Worm (Caenorhabditis elegans) whole organism, mixed stage, embryonic: ENCODE measurements around the gene ZK287.4.

ENCODE experiments used
- M03D4.4 ChIP-seq: sonication (generic microtip); optimal IDR thresholded peaks from 2 replicates; lab custom pipeline; 2017; ENCODE audit warnings: mild to moderate bottlenecking, missing genetic modification characterization, missing compliant biosample characterization
- bed-3 ChIP-seq: fragments of 200-800 bp; sonication (Bioruptor generic); optimal IDR thresholded peaks from 3 replicates; lab custom pipeline; 2018; ENCODE audit warnings: mild to moderate bottlenecking, missing genetic modification characterization, moderate library complexity, missing compliant biosample characterization
- ceh-39 ChIP-seq: fragments of 150-350 bp; optimal IDR thresholded peaks from 2 replicates; lab custom pipeline; 2014; ENCODE audit warnings: missing biosample characterization, missing genetic modification characterization
- ceh-43 ChIP-seq: fragments of 200-800 bp; sonication (Bioruptor generic); optimal IDR thresholded peaks from 2 replicates; lab custom pipeline; 2018; ENCODE audit warnings: mild to moderate bottlenecking, missing genetic modification characterization, moderate library complexity, missing compliant biosample characterization
- ceh-83 ChIP-seq: fragments of 200-800 bp; sonication (Bioruptor generic); optimal IDR thresholded peaks from 2 replicates; lab custom pipeline; 2018; ENCODE audit warnings: mild to moderate bottlenecking, missing genetic modification characterization, missing compliant biosample characterization
- ces-1 ChIP-seq: fragments of 150-350 bp; optimal IDR thresholded peaks from 2 replicates; lab custom pipeline; 2014; ENCODE audit warnings: missing biosample characterization, missing genetic modification reagents, missing genetic modification characterization
- drap-1 ChIP-seq: fragments of 200-800 bp; sonication (Bioruptor generic); optimal IDR thresholded peaks from 3 replicates; lab custom pipeline; 2018; ENCODE audit warnings: mild to moderate bottlenecking, missing genetic modification characterization, missing compliant biosample characterization
- elt-1 ChIP-seq: sonication (generic microtip); optimal IDR thresholded peaks from 2 replicates; lab custom pipeline; 2017; ENCODE audit warnings: missing genetic modification characterization, mild to moderate bottlenecking, missing compliant biosample characterization, antibody characterized with exemption, moderate library complexity, borderline replicate concordance; ENCODE audit not compliant: insufficient read depth
- elt-3 ChIP-seq: fragments of 150-350 bp; optimal IDR thresholded peaks from 2 replicates; lab custom pipeline; 2014; ENCODE audit warnings: missing biosample characterization, missing genetic modification characterization
- flh-1 ChIP-seq: fragments of 200-800 bp; sonication (Bioruptor generic); optimal IDR thresholded peaks from 2 replicates; lab custom pipeline; 2018; ENCODE audit warnings: mild to moderate bottlenecking, missing genetic modification characterization, moderate library complexity, missing compliant biosample characterization
- ham-2 ChIP-seq: fragments of 200-800 bp; sonication (Bioruptor generic); optimal IDR thresholded peaks from 2 replicates; lab custom pipeline; 2018; ENCODE audit warnings: mild to moderate bottlenecking, missing genetic modification characterization, missing compliant biosample characterization
- hlh-1 ChIP-seq: fragments of 150-350 bp; optimal IDR thresholded peaks from 2 replicates; lab custom pipeline; 2014; ENCODE audit warnings: missing biosample characterization, missing genetic modification reagents, missing genetic modification characterization
- lsy-2 ChIP-seq: fragments of 150-350 bp; optimal IDR thresholded peaks from 2 replicates; lab custom pipeline; 2014; ENCODE audit warnings: missing biosample characterization, missing genetic modification characterization
- mab-5 ChIP-seq: fragments of 150-350 bp; optimal IDR thresholded peaks from 2 replicates; lab custom pipeline; 2014; ENCODE audit warnings: missing biosample characterization, missing genetic modification characterization
- mep-1 ChIP-seq: fragments of 150-350 bp; optimal IDR thresholded peaks from 2 replicates; lab custom pipeline; 2017; ENCODE audit warnings: missing biosample characterization, missing genetic modification reagents, missing genetic modification characterization, inconsistent platforms
- nhr-12 ChIP-seq: fragments of 150-350 bp; optimal IDR thresholded peaks from 2 replicates; lab custom pipeline; 2014; ENCODE audit warnings: missing biosample characterization, missing genetic modification characterization
- nhr-2 ChIP-seq: fragments of 150-350 bp; optimal IDR thresholded peaks from 2 replicates; lab custom pipeline; 2014; ENCODE audit warnings: missing biosample characterization, missing genetic modification characterization
- nhr-28 ChIP-seq: fragments of 150-350 bp; optimal IDR thresholded peaks from 2 replicates; lab custom pipeline; 2014; ENCODE audit warnings: missing biosample characterization, missing genetic modification characterization
- nhr-76 ChIP-seq: sonication (generic microtip); optimal IDR thresholded peaks from 2 replicates; lab custom pipeline; 2017; ENCODE audit warnings: missing biosample characterization, missing genetic modification characterization
- pha-4 ChIP-seq: fragments of 150-350 bp; optimal IDR thresholded peaks from 2 replicates; lab custom pipeline; 2018; ENCODE audit warnings: missing biosample characterization, missing genetic modification reagents, missing genetic modification characterization
- sem-2 ChIP-seq: fragments of 200-800 bp; sonication (Bioruptor generic); optimal IDR thresholded peaks from 2 replicates; lab custom pipeline; 2018; ENCODE audit warnings: mild to moderate bottlenecking, missing genetic modification characterization, missing compliant biosample characterization
- snpc-4 ChIP-seq: fragments of 150-350 bp; optimal IDR thresholded peaks from 2 replicates; lab custom pipeline; 2014; ENCODE audit warnings: missing biosample characterization, missing genetic modification characterization
- unc-39 ChIP-seq: fragments of 150-350 bp; optimal IDR thresholded peaks from 2 replicates; lab custom pipeline; 2014; ENCODE audit warnings: missing biosample characterization, missing genetic modification characterization
- unc-62 ChIP-seq: fragments of 150-350 bp; optimal IDR thresholded peaks from 2 replicates; lab custom pipeline; 2014; ENCODE audit warnings: missing biosample characterization, missing genetic modification reagents, missing genetic modification characterization
- zip-8 ChIP-seq: fragments of 150-350 bp; optimal IDR thresholded peaks from 2 replicates; lab custom pipeline; 2014; ENCODE audit warnings: missing biosample characterization, missing genetic modification characterization
- ztf-11 ChIP-seq: fragments of 150-350 bp; optimal IDR thresholded peaks from 2 replicates; lab custom pipeline; 2014; ENCODE audit warnings: missing biosample characterization, missing genetic modification characterization

Gene ZK287.4

DNA sequence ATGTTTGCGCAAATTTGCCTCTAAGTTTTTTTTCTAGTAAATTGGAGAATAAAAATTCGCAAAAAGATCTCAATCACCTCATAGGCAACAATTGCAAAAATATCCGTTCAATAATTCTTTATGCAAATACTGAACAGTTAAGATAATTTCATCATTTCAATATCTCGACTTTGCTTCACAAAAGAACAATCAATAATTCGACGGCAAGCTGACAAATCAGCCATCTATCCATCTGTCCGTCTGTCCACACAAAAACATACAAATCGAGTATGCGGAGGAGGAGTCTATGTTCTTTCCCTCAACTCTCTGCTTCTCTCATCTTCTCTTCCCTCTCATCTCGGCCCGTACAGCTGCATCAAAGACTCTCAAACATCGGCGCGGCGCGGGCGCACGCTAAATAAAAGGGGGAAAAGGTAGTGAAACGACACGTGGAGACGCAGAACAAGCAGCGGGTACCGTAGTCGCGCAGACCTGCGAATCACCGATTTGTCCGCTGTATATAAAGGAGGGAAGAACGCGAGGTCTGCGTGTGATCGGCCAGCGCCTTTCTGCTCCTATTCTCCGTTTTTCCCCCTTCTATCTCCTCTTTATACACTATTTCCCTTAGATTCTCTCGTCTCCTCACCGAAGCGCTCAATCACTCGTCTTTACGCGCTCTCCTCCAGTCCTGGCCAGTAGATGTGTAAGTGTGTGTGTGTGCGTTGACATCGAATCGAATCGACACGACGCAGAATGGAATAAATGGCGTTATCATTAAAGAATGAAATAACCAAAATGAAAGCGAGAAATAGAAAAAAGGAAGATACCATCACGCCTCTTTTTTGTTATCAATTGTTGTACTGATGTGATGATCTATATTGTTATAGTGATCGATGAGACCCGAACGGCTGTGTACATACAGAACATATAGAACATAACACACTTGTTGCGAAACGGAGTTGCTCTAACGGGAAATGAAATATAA is 45.6 kb upstream of the ZK287.4 start (continued):
- TF ChIP-seq elt-3 (tag; lab: Kevin White, UChicago) = no peak
- TF ChIP-seq ham-2 (GFP tag; lab: Kevin White, UChicago) = peak; percentile 97
- peak; percentile 79 for TF ChIP-seq pha-4

ce11 chrV:9729462-9730162 is 44.2 kb upstream of the ZK287.4 start, which contains the start of the genes aagr-3 and drap-1:
TSS of gene aagr-3 (minus strand) at chrV:9729512.
TSS of gene drap-1 (plus strand) at chrV:9730106.
- TF ChIP-seq mep-1 (peak; percentile 76), zip-8 (tag; lab: Kevin White, UChicago) (no peak), nhr-28 (tag; lab: Kevin White, UChicago) (no peak), pha-4 (peak; percentile 73), lsy-2 (tag; lab: Kevin White, UChicago) (peak; percentile 45), ceh-39 (tag; lab: Kevin White, UChicago) (peak; percentile 91), sem-2 (GFP tag; lab: Kevin White, UChicago) (no peak), hlh-1 (tag; lab: Kevin White, UChicago) (peak; percentile 16), ces-1 (peak; percentile 58)
- TF ChIP-seq, all 35 proteins: peak for 6

DNA sequence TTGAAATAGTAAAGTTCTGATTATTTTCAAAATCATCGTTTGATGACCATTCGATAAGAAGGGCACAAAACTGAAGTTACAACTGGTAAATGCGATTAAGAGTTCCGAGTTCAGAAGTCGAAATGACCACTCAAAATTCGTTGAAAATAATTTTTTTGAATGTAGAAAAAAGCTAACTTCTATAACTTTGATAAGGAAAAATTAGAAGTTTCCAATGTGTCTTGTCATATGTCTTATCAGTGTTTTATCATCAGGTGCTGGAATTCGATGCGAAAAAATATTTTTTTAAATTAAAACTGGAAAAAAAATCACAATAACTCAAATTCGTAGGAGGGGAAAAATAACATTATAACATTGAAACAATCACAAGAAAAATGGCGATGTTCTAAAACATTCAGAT is 40.3 kb upstream of the ZK287.4 start:
- TF ChIP-seq ztf-11 (tag; lab: Kevin White, UChicago) (no peak), bed-3 (GFP tag; lab: Kevin White, UChicago) (no peak), mab-5 (tag; lab: Kevin White, UChicago) (no peak), sem-2 (GFP tag; lab: Kevin White, UChicago) (no peak), ceh-39 (tag; lab: Kevin White, UChicago) (no peak), elt-1 (tag; lab: Kevin White, UChicago) (no peak), snpc-4 (tag; lab: Kevin White, UChicago) (no peak), pha-4 (no peak), M03D4.4 (no peak), nhr-12 (tag; lab: Kevin White, UChicago) (no peak), hlh-1 (tag; lab: Kevin White, UChicago) (no peak), mep-1 (no peak), nhr-28 (tag; lab: Kevin White, UChicago) (no peak), ceh-83 (GFP tag; lab: Kevin White, UChicago) (no peak), ceh-43 (GFP tag; lab: Kevin White, UChicago) (no peak)

DNA sequence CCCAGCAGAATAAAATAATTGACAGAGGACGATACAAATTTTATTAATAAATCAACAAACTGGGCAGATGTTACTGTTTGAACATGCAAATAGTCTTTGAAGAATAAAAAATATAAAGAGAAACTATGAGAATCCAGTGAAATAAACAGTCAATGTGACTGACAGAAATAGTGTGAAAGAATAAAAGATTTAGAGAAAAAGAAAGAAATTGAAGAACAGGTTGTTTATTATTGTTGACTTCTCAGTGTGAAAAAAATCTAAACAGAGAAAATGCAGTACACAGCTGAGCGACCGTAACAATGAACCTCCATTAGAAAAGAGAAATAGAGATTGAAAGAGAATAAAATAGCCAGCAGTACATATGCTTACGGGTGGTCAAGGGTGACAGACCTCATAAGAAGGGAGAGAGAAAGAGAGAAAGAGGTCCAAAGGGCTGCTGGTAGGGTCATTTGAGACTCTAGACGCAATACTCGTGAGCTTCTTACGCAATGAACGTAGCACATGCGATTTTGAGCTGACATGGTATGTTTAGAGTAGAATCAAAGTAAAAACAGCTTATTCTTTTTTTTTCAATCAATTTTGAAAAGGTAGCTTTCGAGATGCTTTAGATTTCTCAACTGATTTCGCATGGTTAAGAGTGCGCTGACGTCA is 38.7 kb upstream of the ZK287.4 start, which contains the start of gene slcr-46.3:
slcr-46.3 (minus strand) TSS at position 86 of the 651 bp plus-strand sequence.
- TF ChIP-seq flh-1 = no peak
- TF ChIP-seq mab-5 (tag; lab: Kevin White, UChicago) = peak; percentile 6
- peak; percentile 17 for TF ChIP-seq mep-1
- TF ChIP-seq nhr-12 (tag; lab: Kevin White, UChicago) = no peak
- TF ChIP-seq nhr-2 (tag; lab: Kevin White, UChicago) = peak; percentile 64
- peak; percentile 84 for TF ChIP-seq zip-8 (tag; lab: Kevin White, UChicago)
- peak; percentile 43 for TF ChIP-seq pha-4
- peak; percentile 10 for TF ChIP-seq unc-62 (GFP tag; lab: Kevin White, UChicago)
- peak; percentile 34 for TF ChIP-seq M03D4.4
- peak; percentile 32 for TF ChIP-seq ham-2 (GFP tag; lab: Kevin White, UChicago)
- no peak for TF ChIP-seq elt-1 (tag; lab: Kevin White, UChicago)

ce11 chrV:9716397-9716796 is 30.9 kb upstream of the ZK287.4 start, which contains the start of gene str-188:
TSS of gene str-188 (plus strand) at chrV:9716697.
- TF ChIP-seq nhr-76 (tag; lab: Kevin White, UChicago) (no peak), M03D4.4 (no peak), ces-1 (no peak), unc-39 (tag; lab: Kevin White, UChicago) (no peak), mab-5 (tag; lab: Kevin White, UChicago) (no peak), elt-1 (tag; lab: Kevin White, UChicago) (no peak), drap-1 (GFP tag; lab: Kevin White, UChicago) (no peak)
- TF ChIP-seq, all 35 proteins: peak for 0
